Worm (Caenorhabditis elegans): ENCODE data around the gene plc-2.

plc-2 gene

ce11 chrV:15190903-15191302 lies 1.5 kb upstream of the plc-2 start, which contains the start of gene Y75B12B.11 (continued):
- TF ChIP-seq lin-38 (GFP tag; IDR thresholded peaks at IDR 0.05): peak; percentile 96
- peak; percentile 68 for TF ChIP-seq dpl-1 (GFP tag; optimal IDR thresholded peaks at IDR 0.05)
- TF ChIP-seq zip-2 (tag; optimal IDR thresholded peaks at IDR 0.05): peak; percentile 45
- peak; percentile 98 for TF ChIP-seq nhr-111 (GFP tag; optimal IDR thresholded peaks at IDR 0.05)
- TF ChIP-seq jun-1 (tag; optimal IDR thresholded peaks at IDR 0.05): peak; percentile 57
- no peak for TF ChIP-seq lin-39 (tag; optimal IDR thresholded peaks at IDR 0.05)
- peak; percentile 88 for TF ChIP-seq zip-11 (GFP tag; IDR thresholded peaks at IDR 0.05)
- peak; percentile 94 for TF ChIP-seq Y105C5A.15 (GFP tag; IDR thresholded peaks at IDR 0.05)
- peak; percentile 99 for TF ChIP-seq egl-43 (GFP tag; IDR thresholded peaks at IDR 0.05)
- TF ChIP-seq fos-1 (tag; optimal IDR thresholded peaks at IDR 0.05): no peak
- no peak for TF ChIP-seq unc-39 (tag; optimal IDR thresholded peaks at IDR 0.05)
- peak; percentile 97 for TF ChIP-seq gei-8 (GFP tag; optimal IDR thresholded peaks at IDR 0.05)
- TF ChIP-seq lsy-2 (tag; optimal IDR thresholded peaks at IDR 0.05): peak in 1 of 2 experiments; percentile 79
- peak; percentile 90 for TF ChIP-seq daf-19 (GFP tag; conservative IDR thresholded peaks at IDR 0.05)
- TF ChIP-seq hlh-30 (tag; optimal IDR thresholded peaks at IDR 0.05; ENCODE audit: insufficient read depth): peak; percentile 78
- TF ChIP-seq T20F7.1 (GFP tag; optimal IDR thresholded peaks at IDR 0.05): peak; percentile 77

- TF ChIP-seq lin-38 (GFP tag; IDR thresholded peaks at IDR 0.05) (no peak), unc-62 (GFP tag; optimal IDR thresholded peaks at IDR 0.05 in 1 of 2) (peak in 1 of 2 experiments; percentile 93), unc-62 (tag; optimal IDR thresholded peaks at IDR 0.05) (no peak)
Observed at ce11 chrV:15191971-15192370, 401 bp upstream of the plc-2 start.

ce11 chrV:15193909-15194308 lies 1.5 kb downstream of the plc-2 start, which contains the start of gene Y75B12B.13:
Gene Y75B12B.13 (minus strand): TSS chrV:15194009.
- TF ChIP-seq ceh-32 (tag; optimal IDR thresholded peaks at IDR 0.05; ENCODE audit: poor library complexity) (no peak), nhr-28 (tag; optimal IDR thresholded peaks at IDR 0.05) (no peak), zag-1 (tag; optimal IDR thresholded peaks at IDR 0.05) (no peak), T26A8.4 (GFP tag; IDR thresholded peaks at IDR 0.05) (no peak), nhr-41 (GFP tag; IDR thresholded peaks at IDR 0.05) (no peak), dpl-1 (GFP tag; optimal IDR thresholded peaks at IDR 0.05) (no peak), aha-1 (tag) (no peak), fos-1 (tag; optimal IDR thresholded peaks at IDR 0.05) (no peak), spr-1 (tag; optimal IDR thresholded peaks at IDR 0.05) (no peak), ama-1 (optimal IDR thresholded peaks at IDR 0.05) (no peak), nhr-77 (tag; optimal IDR thresholded peaks at IDR 0.05) (no peak), nhr-11 (tag; optimal IDR thresholded peaks at IDR 0.05) (no peak)

- TF ChIP-seq lin-38 (GFP tag; IDR thresholded peaks at IDR 0.05) (no peak), tra-1 (GFP tag; IDR thresholded peaks at IDR 0.05) (no peak), pha-4 (GFP tag; IDR thresholded peaks at IDR 0.05) (no peak), pha-4 (tag; optimal IDR thresholded peaks at IDR 0.05) (no peak), mdl-1 (tag; optimal IDR thresholded peaks at IDR 0.05) (no peak), hlh-11 (tag; optimal IDR thresholded peaks at IDR 0.05) (no peak), jun-1 (tag; optimal IDR thresholded peaks at IDR 0.05) (no peak), nhr-25 (tag; optimal IDR thresholded peaks at IDR 0.05; ENCODE audit: borderline replicate concordance, insufficient read depth) (no peak), dpl-1 (GFP tag; optimal IDR thresholded peaks at IDR 0.05) (no peak), lin-29 (GFP tag; IDR thresholded peaks at IDR 0.05) (no peak), unc-130 (GFP tag; optimal IDR thresholded peaks at IDR 0.05) (no peak), nhr-42 (GFP tag; IDR thresholded peaks at IDR 0.05) (no peak), madf-5 (GFP tag; IDR thresholded peaks at IDR 0.05) (no peak)
Observed at ce11 chrV:15197955-15198354, 5.6 kb downstream of the plc-2 start, which contains the start of gene srw-1. Gene srw-1 (plus strand): TSS chrV:15198255.

All from whole organism, L4 larva.